Worm (Caenorhabditis elegans): Measurements from ENCODE around the gene K12B6.9.

The K12B6.9 gene

ce11 chrV:6270097-6270496, 22.4 kb downstream of the K12B6.9 start:
- no peak for TF ChIP-seq ztf-29 (GFP tag; IDR thresholded peaks at IDR 0.05)
- 0 out of 2 replicates have a peak, but pooled peaks have one; percentile 4 for TF ChIP-seq flt-1 (GFP tag; IDR thresholded peaks at IDR 0.05)

ce11 chrV:6268961-6269360, 23.5 kb downstream of the K12B6.9 start:
- TF ChIP-seq ref-1 (GFP tag; conservative IDR thresholded peaks at IDR 0.05) (no peak), cog-1 (tag; optimal IDR thresholded peaks at IDR 0.05) (no peak)

ce11 chrV:6268526-6268925, 23.9 kb downstream of the K12B6.9 start:
- TF ChIP-seq cog-1 (tag; optimal IDR thresholded peaks at IDR 0.05) (no peak), T22C8.4 (GFP tag; IDR thresholded peaks at IDR 0.05) (no peak), ztf-23 (GFP tag; IDR thresholded peaks at IDR 0.05) (no peak), flt-1 (GFP tag; IDR thresholded peaks at IDR 0.05) (no peak), tab-1 (GFP tag; IDR thresholded peaks at IDR 0.05) (no peak), ref-1 (GFP tag; conservative IDR thresholded peaks at IDR 0.05) (no peak), ztf-29 (GFP tag; IDR thresholded peaks at IDR 0.05) (no peak), klf-2 (GFP tag; conservative IDR thresholded peaks at IDR 0.05) (no peak), med-1 (GFP tag; optimal IDR thresholded peaks at IDR 0.05; ENCODE audit: insufficient read depth) (no peak)

- TF ChIP-seq flt-1 (GFP tag; IDR thresholded peaks at IDR 0.05) (no peak), klf-2 (GFP tag; conservative IDR thresholded peaks at IDR 0.05) (no peak), ztf-23 (GFP tag; IDR thresholded peaks at IDR 0.05) (no peak), T22C8.4 (GFP tag; IDR thresholded peaks at IDR 0.05) (no peak), med-1 (GFP tag; optimal IDR thresholded peaks at IDR 0.05; ENCODE audit: insufficient read depth) (no peak), ref-1 (GFP tag; conservative IDR thresholded peaks at IDR 0.05) (no peak), tab-1 (GFP tag; IDR thresholded peaks at IDR 0.05) (no peak), ztf-29 (GFP tag; IDR thresholded peaks at IDR 0.05) (no peak), cog-1 (tag; optimal IDR thresholded peaks at IDR 0.05) (no peak)
Measured at ce11 chrV:6267978-6268377, 24.5 kb downstream of the K12B6.9 start.

- peak; percentile 53 for TF ChIP-seq med-1 (GFP tag; optimal IDR thresholded peaks at IDR 0.05; ENCODE audit: insufficient read depth)
- TF ChIP-seq flt-1 (GFP tag; IDR thresholded peaks at IDR 0.05), result peak; percentile 91
- peak; percentile 87 for TF ChIP-seq ztf-23 (GFP tag; IDR thresholded peaks at IDR 0.05)
- TF ChIP-seq ztf-29 (GFP tag; IDR thresholded peaks at IDR 0.05), result peak; percentile 60; the same call in 1 of the 2 replicates
- TF ChIP-seq tab-1 (GFP tag; IDR thresholded peaks at IDR 0.05), result peak; percentile 90
- peak; percentile 71 for TF ChIP-seq T22C8.4 (GFP tag; IDR thresholded peaks at IDR 0.05)
- peak; percentile 59 for TF ChIP-seq ref-1 (GFP tag; conservative IDR thresholded peaks at IDR 0.05)
- peak; percentile 61 for TF ChIP-seq klf-2 (GFP tag; conservative IDR thresholded peaks at IDR 0.05)
- peak; percentile 94 for TF ChIP-seq cog-1 (tag; optimal IDR thresholded peaks at IDR 0.05)
Measured at ce11 chrV:6267237-6267812, 25.1 kb downstream of the K12B6.9 start, which contains the start of gene mrck-1. Gene mrck-1 (minus strand): TSS chrV:6267287.

ce11 chrV:6259139-6259538, 33.3 kb downstream of the K12B6.9 start, which contains the start of gene K08B12.1:
Gene K08B12.1 (plus strand): TSS chrV:6259367.
- TF ChIP-seq med-1 (GFP tag; optimal IDR thresholded peaks at IDR 0.05; ENCODE audit: insufficient read depth), result no peak
- TF ChIP-seq flt-1 (GFP tag; IDR thresholded peaks at IDR 0.05), result no peak
- TF ChIP-seq cog-1 (tag; optimal IDR thresholded peaks at IDR 0.05), result no peak
- TF ChIP-seq ztf-23 (GFP tag; IDR thresholded peaks at IDR 0.05), result no peak
- no peak for TF ChIP-seq klf-2 (GFP tag; conservative IDR thresholded peaks at IDR 0.05)
- no peak for TF ChIP-seq T22C8.4 (GFP tag; IDR thresholded peaks at IDR 0.05)
- TF ChIP-seq ref-1 (GFP tag; conservative IDR thresholded peaks at IDR 0.05), result no peak
- TF ChIP-seq tab-1 (GFP tag; IDR thresholded peaks at IDR 0.05), result no peak
- no peak for TF ChIP-seq ztf-29 (GFP tag; IDR thresholded peaks at IDR 0.05)

ce11 chrV:6253936-6254335, 38.5 kb downstream of the K12B6.9 start:
- no peak for TF ChIP-seq ref-1 (GFP tag; conservative IDR thresholded peaks at IDR 0.05)
- no peak for TF ChIP-seq flt-1 (GFP tag; IDR thresholded peaks at IDR 0.05)
- TF ChIP-seq tab-1 (GFP tag; IDR thresholded peaks at IDR 0.05), result no peak

ce11 chrV:6250959-6251598, 41.4 kb downstream of the K12B6.9 start:
- no peak for TF ChIP-seq med-1 (GFP tag; optimal IDR thresholded peaks at IDR 0.05; ENCODE audit: insufficient read depth)
- no peak for TF ChIP-seq klf-2 (GFP tag; conservative IDR thresholded peaks at IDR 0.05)
- TF ChIP-seq ztf-29 (GFP tag; IDR thresholded peaks at IDR 0.05), result no peak
- TF ChIP-seq cog-1 (tag; optimal IDR thresholded peaks at IDR 0.05), result no peak
- no peak for TF ChIP-seq tab-1 (GFP tag; IDR thresholded peaks at IDR 0.05)
- no peak for TF ChIP-seq T22C8.4 (GFP tag; IDR thresholded peaks at IDR 0.05)
- no peak for TF ChIP-seq ref-1 (GFP tag; conservative IDR thresholded peaks at IDR 0.05)
- TF ChIP-seq ztf-23 (GFP tag; IDR thresholded peaks at IDR 0.05), result no peak

ce11 chrV:6249135-6249534, 43.3 kb downstream of the K12B6.9 start:
- TF ChIP-seq flt-1 (GFP tag; IDR thresholded peaks at IDR 0.05), result no peak
- no peak for TF ChIP-seq T22C8.4 (GFP tag; IDR thresholded peaks at IDR 0.05)
- no peak for TF ChIP-seq tab-1 (GFP tag; IDR thresholded peaks at IDR 0.05)
- no peak for TF ChIP-seq klf-2 (GFP tag; conservative IDR thresholded peaks at IDR 0.05)
- TF ChIP-seq med-1 (GFP tag; optimal IDR thresholded peaks at IDR 0.05; ENCODE audit: insufficient read depth), result no peak

- no peak for TF ChIP-seq ztf-29 (GFP tag; IDR thresholded peaks at IDR 0.05)
Measured at ce11 chrV:6248714-6249113, 43.8 kb downstream of the K12B6.9 start.

- TF ChIP-seq tab-1 (GFP tag; IDR thresholded peaks at IDR 0.05) (no peak), med-1 (GFP tag; optimal IDR thresholded peaks at IDR 0.05; ENCODE audit: insufficient read depth) (no peak), ztf-23 (GFP tag; IDR thresholded peaks at IDR 0.05) (no peak), ztf-29 (GFP tag; IDR thresholded peaks at IDR 0.05) (no peak), T22C8.4 (GFP tag; IDR thresholded peaks at IDR 0.05) (no peak), cog-1 (tag; optimal IDR thresholded peaks at IDR 0.05) (no peak), klf-2 (GFP tag; conservative IDR thresholded peaks at IDR 0.05) (no peak), flt-1 (GFP tag; IDR thresholded peaks at IDR 0.05) (no peak), ref-1 (GFP tag; conservative IDR thresholded peaks at IDR 0.05) (no peak)
Measured at ce11 chrV:6247397-6247796, 45.1 kb downstream of the K12B6.9 start.
